Worm (Caenorhabditis elegans) whole organism, young adult: ENCODE measurements around the gene F53H2.3.

Source experiments
- B0261.1 ChIP-seq: sonication (generic microtip); optimal IDR thresholded peaks from 2 replicates; lab custom pipeline; 2016; ENCODE audit warnings: mild to moderate bottlenecking, missing genetic modification characterization, moderate library complexity, missing compliant biosample characterization
- F49E8.2 ChIP-seq: sonication (generic microtip); optimal IDR thresholded peaks from 3 replicates; lab custom pipeline; 2017; ENCODE audit warnings: missing genetic modification characterization, mild to moderate bottlenecking, missing compliant biosample characterization, antibody characterized with exemption, moderate library complexity; ENCODE audit not compliant: insufficient read depth
- F52B5.7 ChIP-seq: sonication (generic microtip); optimal IDR thresholded peaks from 2 replicates; lab custom pipeline; 2016; ENCODE audit warnings: mild to moderate bottlenecking, missing genetic modification characterization, missing compliant biosample characterization
- K11D2.4 ChIP-seq: fragments of 200-800 bp; sonication (Bioruptor generic); IDR thresholded peaks from 2 replicates; pipeline ENCODE4 v1.3.6; 2022; ENCODE audit warnings: missing genetic modification reagents, missing genetic modification characterization, missing compliant biosample characterization
- Y53F4B.3 ChIP-seq: fragments of 200-800 bp; sonication (Bioruptor generic); IDR thresholded peaks from 2 replicates; pipeline ENCODE4 v1.3.6; 2022; ENCODE audit warnings: missing genetic modification reagents, missing genetic modification characterization, missing compliant biosample characterization
- Y53G8AR.9 ChIP-seq: fragments of 200-800 bp; sonication (Bioruptor generic); conservative IDR thresholded peaks from 2 replicates; pipeline ENCODE4 v1.3.6; 2022; ENCODE audit warnings: missing genetic modification reagents, missing genetic modification characterization, missing compliant biosample characterization
- Y56A3A.18 ChIP-seq: fragments of 200-800 bp; sonication (Bioruptor generic); IDR thresholded peaks from 2 replicates; pipeline ENCODE4 v1.3.6; 2022; ENCODE audit warnings: missing genetic modification reagents, missing genetic modification characterization, missing compliant biosample characterization
- Y67H2A.10 ChIP-seq: fragments of 200-800 bp; sonication (Bioruptor generic); conservative IDR thresholded peaks from 2 replicates; pipeline ENCODE4 v1.3.6; 2022; ENCODE audit warnings: missing genetic modification reagents, missing genetic modification characterization, missing compliant biosample characterization
- ZK185.1 ChIP-seq: sonication (generic microtip); optimal IDR thresholded peaks from 2 replicates; lab custom pipeline; 2016; ENCODE audit warnings: mild to moderate bottlenecking, missing genetic modification characterization, missing compliant biosample characterization; ENCODE audit not compliant: poor library complexity, severe bottlenecking
- aptf-3 ChIP-seq: fragments of 200-800 bp; sonication (Bioruptor generic); IDR thresholded peaks from 2 replicates; pipeline ENCODE4 v1.3.6; 2022; ENCODE audit warnings: missing genetic modification characterization, missing compliant biosample characterization
- athp-1 ChIP-seq: sonication (generic microtip); optimal IDR thresholded peaks from 2 replicates; lab custom pipeline; 2017; ENCODE audit warnings: mild to moderate bottlenecking, missing genetic modification characterization, missing compliant biosample characterization
- attf-5 ChIP-seq: fragments of 200-800 bp; sonication (Bioruptor generic); optimal IDR thresholded peaks from 2 replicates; lab custom pipeline; 2018; ENCODE audit warnings: mild to moderate bottlenecking, missing genetic modification characterization, missing compliant biosample characterization
- bed-1 ChIP-seq: fragments of 200-800 bp; sonication (Bioruptor generic); IDR thresholded peaks from 2 replicates; pipeline ENCODE4 v1.3.6; 2022; ENCODE audit warnings: missing genetic modification reagents, missing genetic modification characterization, missing compliant biosample characterization
- cebp-2 ChIP-seq: fragments of 200-800 bp; sonication (Bioruptor generic); IDR thresholded peaks from 2 replicates; pipeline ENCODE4 v1.3.6; 2022; ENCODE audit warnings: missing genetic modification characterization, missing compliant biosample characterization
- ceh-100 ChIP-seq: fragments of 200-800 bp; sonication (Bioruptor generic); IDR thresholded peaks from 2 replicates; pipeline ENCODE4 v1.3.6; 2022; ENCODE audit warnings: missing genetic modification reagents, missing genetic modification characterization, missing compliant biosample characterization
- ceh-27 ChIP-seq: fragments of 200-800 bp; sonication (Bioruptor generic); optimal IDR thresholded peaks from 2 replicates; lab custom pipeline; 2018; ENCODE audit warnings: mild to moderate bottlenecking, missing genetic modification characterization, moderate library complexity, missing compliant biosample characterization
- dpl-1 ChIP-seq: fragments of 150-350 bp; optimal IDR thresholded peaks from 2 replicates; lab custom pipeline; 2014; ENCODE audit warnings: missing biosample characterization, missing genetic modification reagents, missing genetic modification characterization
- ekl-4 ChIP-seq: fragments of 200-800 bp; sonication (Bioruptor generic); IDR thresholded peaks from 2 replicates; pipeline ENCODE4 v1.3.6; 2022; ENCODE audit warnings: missing genetic modification reagents, missing genetic modification characterization, missing compliant biosample characterization
- hmg-1.2 ChIP-seq: fragments of 200-800 bp; sonication (Bioruptor generic); IDR thresholded peaks from 2 replicates; pipeline ENCODE4 v1.3.6; 2022; ENCODE audit warnings: missing genetic modification reagents, missing genetic modification characterization, missing compliant biosample characterization
- hmg-20 ChIP-seq: fragments of 200-800 bp; sonication (Bioruptor generic); IDR thresholded peaks from 2 replicates; pipeline ENCODE4 v1.3.6; 2022; ENCODE audit warnings: missing genetic modification reagents, missing genetic modification characterization, missing compliant biosample characterization
- hrde-1 ChIP-seq: sonication (generic microtip); optimal IDR thresholded peaks from 2 replicates; lab custom pipeline; 2016; ENCODE audit warnings: missing genetic modification characterization, mild to moderate bottlenecking, missing compliant biosample characterization, moderate library complexity, missing genotype, missing genetic modification reagents, borderline replicate concordance
- lag-1 ChIP-seq: fragments of 200-800 bp; sonication (Bioruptor generic); IDR thresholded peaks from 2 replicates; pipeline ENCODE4 v1.3.6; 2022; ENCODE audit warnings: missing genetic modification reagents, missing genetic modification characterization, missing compliant biosample characterization
- lin-35 ChIP-seq, 3 experiments: fragments of 150-350 bp in 2 of 3; sonication (generic microtip) in 1 of 3; optimal IDR thresholded peaks; 2 replicates each; lab custom pipeline; 2014 to 2018; ENCODE audit warnings: missing biosample characterization in 3 of 3, missing genetic modification characterization in 3 of 3, missing genetic modification reagents in 3 of 3
- lin-54 ChIP-seq: fragments of 200-800 bp; sonication (Bioruptor generic); optimal IDR thresholded peaks from 2 replicates; lab custom pipeline; 2018; ENCODE audit warnings: mild to moderate bottlenecking, missing genetic modification characterization, missing compliant biosample characterization
- lir-1 ChIP-seq: fragments of 200-800 bp; sonication (Bioruptor generic); conservative IDR thresholded peaks from 2 replicates; pipeline ENCODE4 v1.3.6; 2022; ENCODE audit warnings: missing genetic modification reagents, missing genetic modification characterization, missing compliant biosample characterization
- lsl-1 ChIP-seq: fragments of 200-800 bp; sonication (Bioruptor generic); optimal IDR thresholded peaks from 2 replicates; lab custom pipeline; 2018; ENCODE audit warnings: mild to moderate bottlenecking, missing genetic modification characterization, moderate library complexity, missing compliant biosample characterization
- lsy-27 ChIP-seq: sonication (generic microtip); optimal IDR thresholded peaks from 2 replicates; lab custom pipeline; 2017; ENCODE audit warnings: missing genetic modification characterization, mild to moderate bottlenecking, missing compliant biosample characterization, antibody characterized with exemption, missing genotype, borderline replicate concordance; ENCODE audit not compliant: insufficient read depth
- madf-10 ChIP-seq: sonication (generic microtip); optimal IDR thresholded peaks from 2 replicates; lab custom pipeline; 2016; ENCODE audit warnings: mild to moderate bottlenecking, missing genetic modification characterization, missing compliant biosample characterization
- madf-6 ChIP-seq: fragments of 200-800 bp; sonication (Bioruptor generic); IDR thresholded peaks from 2 replicates; pipeline ENCODE4 v1.3.6; 2022; ENCODE audit warnings: missing genetic modification reagents, missing genetic modification characterization, missing compliant biosample characterization
- mel-28 ChIP-seq: sonication (generic microtip); optimal IDR thresholded peaks from 2 replicates; lab custom pipeline; 2016; ENCODE audit warnings: borderline replicate concordance, mild to moderate bottlenecking, missing genetic modification characterization, missing compliant biosample characterization
- nfya-1 ChIP-seq: sonication (generic microtip); optimal IDR thresholded peaks from 2 replicates; lab custom pipeline; 2017; ENCODE audit warnings: antibody characterized with exemption, missing compliant biosample characterization, missing genetic modification characterization, borderline replicate concordance; ENCODE audit not compliant: insufficient read depth
- nhr-90 ChIP-seq: sonication (generic microtip); optimal IDR thresholded peaks from 2 replicates; lab custom pipeline; 2016; ENCODE audit warnings: missing genotype, mild to moderate bottlenecking, missing genetic modification characterization, missing compliant biosample characterization
- rcor-1 ChIP-seq: fragments of 200-800 bp; sonication (Bioruptor generic); IDR thresholded peaks from 2 replicates; pipeline ENCODE4 v1.3.6; 2022; ENCODE audit warnings: missing genetic modification reagents, missing genetic modification characterization, missing compliant biosample characterization
- rec-8 ChIP-seq, 2 experiments: sonication (generic microtip); optimal IDR thresholded peaks; 2 replicates each; lab custom pipeline; 2016; ENCODE audit warnings: mild to moderate bottlenecking in 2 of 2, missing genetic modification characterization in 2 of 2, missing genetic modification reagents in 2 of 2, missing genotype in 2 of 2, missing biosample characterization in 1 of 2, missing compliant biosample characterization in 1 of 2, moderate library complexity in 1 of 2
- repo-1 ChIP-seq: sonication (generic microtip); optimal IDR thresholded peaks from 2 replicates; lab custom pipeline; 2017; ENCODE audit warnings: mild to moderate bottlenecking, missing genetic modification characterization, missing compliant biosample characterization
- rpc-1 ChIP-seq, 2 experiments: fragments of 150-350 bp in 1 of 2; sonication (generic microtip) in 1 of 2; optimal IDR thresholded peaks; 2 replicates each; lab custom pipeline; 2014 to 2018; ENCODE audit warnings: missing biosample characterization in 1 of 2, missing genetic modification characterization in 1 of 2, missing genetic modification reagents in 1 of 2, missing genotype in 1 of 2
- sea-2 ChIP-seq: fragments of 200-800 bp; sonication (Bioruptor generic); IDR thresholded peaks from 2 replicates; pipeline ENCODE4 v1.3.6; 2022; ENCODE audit warnings: missing genetic modification characterization, missing compliant biosample characterization
- snpc-1.3 ChIP-seq: sonication (generic microtip); optimal IDR thresholded peaks from 2 replicates; lab custom pipeline; 2017; ENCODE audit warnings: missing genetic modification characterization, mild to moderate bottlenecking, missing compliant biosample characterization, antibody characterized with exemption, moderate library complexity, missing genotype, missing genetic modification reagents; ENCODE audit not compliant: insufficient read depth
- tbp1 ChIP-seq: fragments of 200-800 bp; sonication (Bioruptor generic); optimal IDR thresholded peaks from 2 replicates; lab custom pipeline; 2018; ENCODE audit warnings: mild to moderate bottlenecking, missing genetic modification characterization, missing compliant biosample characterization
- unc-130 ChIP-seq: sonication (generic microtip); optimal IDR thresholded peaks from 2 replicates; lab custom pipeline; 2016; ENCODE audit warnings: missing genetic modification reagents, missing genetic modification characterization, missing compliant biosample characterization
- unc-62 ChIP-seq: fragments of 150-350 bp; optimal IDR thresholded peaks from 2 replicates; lab custom pipeline; 2014; ENCODE audit warnings: missing biosample characterization, missing genetic modification reagents, missing genetic modification characterization
- zfh-2 ChIP-seq: fragments of 200-800 bp; sonication (Bioruptor generic); conservative IDR thresholded peaks from 2 replicates; pipeline ENCODE4 v1.3.6; 2022; ENCODE audit warnings: missing genetic modification reagents, missing genetic modification characterization, missing compliant biosample characterization
- ztf-22 ChIP-seq: fragments of 200-800 bp; sonication (Bioruptor generic); optimal IDR thresholded peaks from 2 replicates; lab custom pipeline; 2018; ENCODE audit warnings: mild to moderate bottlenecking, missing genetic modification characterization, moderate library complexity, missing compliant biosample characterization
- ztf-26 ChIP-seq: sonication (generic microtip); optimal IDR thresholded peaks from 2 replicates; lab custom pipeline; 2017; ENCODE audit warnings: missing genetic modification characterization, missing compliant biosample characterization

F53H2.3 gene

DNA sequence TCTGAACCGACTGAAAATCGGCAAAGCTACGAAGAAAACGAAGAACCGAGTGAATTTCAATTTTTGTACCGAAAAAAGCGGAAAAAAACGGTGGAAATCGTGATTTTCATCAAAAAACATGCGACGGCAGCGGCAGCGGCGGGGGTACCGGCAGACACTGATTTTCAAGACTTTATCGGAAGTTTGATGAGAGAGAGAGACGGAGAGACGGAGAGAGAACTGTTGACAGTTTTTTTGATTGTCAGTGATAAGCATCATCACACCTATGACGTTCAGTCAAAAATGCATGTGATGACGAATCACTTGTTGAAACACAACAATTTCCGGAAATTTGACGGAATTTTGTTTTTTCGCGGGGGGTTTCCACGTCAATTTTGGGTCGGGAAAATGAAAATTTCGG is 1.9 kb upstream of the F53H2.3 start (continued):
- TF ChIP-seq attf-5 (GFP tag; lab: Kevin White, UChicago), result peak; percentile 17
- peak; percentile 32 for TF ChIP-seq nhr-90 (tag; lab: Kevin White, UChicago)
- TF ChIP-seq tbp1 (GFP tag; lab: Kevin White, UChicago), result peak; percentile 26
- TF ChIP-seq ztf-26 (tag; lab: Kevin White, UChicago), result peak; percentile 30
- 0 out of 2 replicates have a peak, but pooled peaks have one; percentile 32 for TF ChIP-seq Y53G8AR.9 (GFP tag; lab: Robert Waterston, UW)
- TF ChIP-seq lin-54, result peak; percentile 1
- no peak for TF ChIP-seq zfh-2

- TF ChIP-seq zfh-2, result no peak
- TF ChIP-seq Y56A3A.18 (GFP tag; lab: Robert Waterston, UW), result peak; percentile 49; the same call in 1 of the 2 replicates
- no peak for TF ChIP-seq ZK185.1 (tag; lab: Kevin White, UChicago)
- TF ChIP-seq bed-1 (GFP tag; lab: Robert Waterston, UW), result no peak
- TF ChIP-seq F52B5.7 (tag; lab: Kevin White, UChicago), result no peak
- no peak for TF ChIP-seq ceh-100 (GFP tag; lab: Robert Waterston, UW)
- no peak for TF ChIP-seq ceh-27 (GFP tag; lab: Kevin White, UChicago)
- no peak for TF ChIP-seq lag-1
- no peak for TF ChIP-seq unc-130 (GFP tag; lab: Kevin White, UChicago)
- TF ChIP-seq ztf-22 (GFP tag; lab: Kevin White, UChicago), result peak; percentile 36
- peak; percentile 16 for TF ChIP-seq nhr-90 (tag; lab: Kevin White, UChicago)
- no peak for TF ChIP-seq B0261.1 (tag; lab: Kevin White, UChicago)
- no peak for TF ChIP-seq mel-28 (tag; lab: Kevin White, UChicago)
- no peak for TF ChIP-seq Y67H2A.10 (GFP tag; lab: Robert Waterston, UW)
- no peak for TF ChIP-seq F49E8.2 (tag; lab: Kevin White, UChicago)
- TF ChIP-seq hmg-1.2 (GFP tag; lab: Robert Waterston, UW), result no peak
- no peak for TF ChIP-seq ztf-26 (tag; lab: Kevin White, UChicago)
- no peak for TF ChIP-seq lin-35 (GFP tag; optimal IDR thresholded peaks at IDR 0.05; lab: Kevin White, UChicago)
- TF ChIP-seq Y53G8AR.9 (GFP tag; lab: Robert Waterston, UW), result peak; percentile 64; the same call in 1 of the 2 replicates
- no peak for TF ChIP-seq Y53F4B.3
- no peak for TF ChIP-seq repo-1 (tag; lab: Kevin White, UChicago)
- no peak for TF ChIP-seq rcor-1 (GFP tag; lab: Robert Waterston, UW)
- no peak for TF ChIP-seq lsl-1 (GFP tag; lab: Kevin White, UChicago)
- TF ChIP-seq madf-10 (tag; lab: Kevin White, UChicago), result peak; percentile 26
- no peak for TF ChIP-seq snpc-1.3 (tag; lab: Kevin White, UChicago)
- no peak for TF ChIP-seq rpc-1 (optimal IDR thresholded peaks at IDR 0.05; lab: Kevin White, UChicago)
- TF ChIP-seq rpc-1 (tag; optimal IDR thresholded peaks at IDR 0.05; lab: Kevin White, UChicago), result no peak
- TF ChIP-seq sea-2 (GFP tag; lab: Robert Waterston, UW), result no peak
- no peak for TF ChIP-seq rec-8 (tag; optimal IDR thresholded peaks at IDR 0.05; lab: Kevin White, UChicago)
- TF ChIP-seq nfya-1 (tag; lab: Kevin White, UChicago), result no peak
- no peak for TF ChIP-seq ekl-4
- no peak for TF ChIP-seq dpl-1 (GFP tag; lab: Kevin White, UChicago)
- no peak for TF ChIP-seq madf-6 (GFP tag; lab: Robert Waterston, UW)
- no peak for TF ChIP-seq cebp-2
- no peak for TF ChIP-seq K11D2.4 (GFP tag; lab: Robert Waterston, UW)
- TF ChIP-seq aptf-3 (GFP tag; lab: Robert Waterston, UW), result no peak
- TF ChIP-seq unc-62 (GFP tag; lab: Kevin White, UChicago), result peak; percentile 42
- no peak for TF ChIP-seq hmg-20 (GFP tag; lab: Robert Waterston, UW)
- no peak for TF ChIP-seq lir-1 (GFP tag; lab: Robert Waterston, UW)
- TF ChIP-seq athp-1 (tag; lab: Kevin White, UChicago), result no peak
- no peak for TF ChIP-seq lsy-27 (tag; lab: Kevin White, UChicago)
- no peak for TF ChIP-seq hrde-1 (tag; lab: Kevin White, UChicago)
These were observed 666 bp upstream of the F53H2.3 start for ce11 chrV:20412225-20412624.
